Worm (Caenorhabditis elegans) whole organism, L1 larva: ENCODE data around the gene C05E4.7.

Experiments used
- ama-1 ChIP-seq: fragments of 150-350 bp; optimal IDR thresholded peaks from 2 replicates; lab custom pipeline; 2014
- ceh-8 ChIP-seq: fragments of 200-800 bp; sonication (Bioruptor generic); optimal IDR thresholded peaks from 2 replicates; lab custom pipeline; 2018; ENCODE audit warnings: mild to moderate bottlenecking, missing genetic modification characterization, moderate library complexity, missing compliant biosample characterization
- egl-27 ChIP-seq, 2 experiments: fragments of 150-350 bp in 1 of 2; sonication (generic microtip); optimal IDR thresholded peaks; 3 replicates each; lab custom pipeline; 2017 to 2018; ENCODE audit warnings: missing biosample characterization in 2 of 2, missing genetic modification characterization in 2 of 2, missing genetic modification reagents in 2 of 2
- elt-3 ChIP-seq, 6 experiments: fragments of 150-350 bp in 1 of 6; sonication (generic microtip); optimal IDR thresholded peaks; 2 replicates each; lab custom pipeline; 2017 to 2018; ENCODE audit warnings: missing biosample characterization in 6 of 6, missing genetic modification characterization in 6 of 6, inconsistent platforms in 1 of 6
- fkh-10 ChIP-seq: sonication (generic microtip); optimal IDR thresholded peaks from 2 replicates; lab custom pipeline; 2017; ENCODE audit warnings: missing biosample characterization, missing genetic modification reagents, missing genetic modification characterization
- lin-14 ChIP-seq: fragments of 200-800 bp; sonication (Bioruptor generic); optimal IDR thresholded peaks from 2 replicates; lab custom pipeline; 2018; ENCODE audit warnings: mild to moderate bottlenecking, missing genetic modification characterization, moderate library complexity, missing compliant biosample characterization
- lin-15B ChIP-seq: fragments of 150-350 bp; sonication (generic microtip); optimal IDR thresholded peaks from 3 replicates; lab custom pipeline; 2014; ENCODE audit warnings: missing biosample characterization, missing genetic modification characterization
- nhr-12 ChIP-seq: sonication (generic microtip); optimal IDR thresholded peaks from 2 replicates; lab custom pipeline; 2017; ENCODE audit warnings: missing biosample characterization, missing genetic modification characterization
- pqm-1 ChIP-seq: sonication (generic microtip); optimal IDR thresholded peaks from 3 replicates; lab custom pipeline; 2017; ENCODE audit warnings: missing biosample characterization, missing genetic modification characterization
- snpc-4 ChIP-seq: fragments of 150-350 bp; optimal IDR thresholded peaks from 2 replicates; lab custom pipeline; 2014; ENCODE audit warnings: missing biosample characterization, missing genetic modification characterization
- unc-62 ChIP-seq: fragments of 150-350 bp; optimal IDR thresholded peaks from 2 replicates; lab custom pipeline; 2014; ENCODE audit warnings: missing biosample characterization, missing genetic modification reagents, missing genetic modification characterization
- xbp-1 ChIP-seq: sonication (generic microtip); optimal IDR thresholded peaks from 2 replicates; lab custom pipeline; 2016; ENCODE audit warnings: missing genetic modification characterization, missing compliant biosample characterization
- ztf-4 ChIP-seq: fragments of 150-350 bp; optimal IDR thresholded peaks from 2 replicates; lab custom pipeline; 2014; ENCODE audit warnings: missing biosample characterization, missing genetic modification characterization

ce11 chrV:741820-742219 is at the start of gene C05E4.7:
- no peak for TF ChIP-seq egl-27 (tag; optimal IDR thresholded peaks at IDR 0.05; lab: Kevin White, UChicago)
- no peak for TF ChIP-seq ztf-4 (tag; lab: Kevin White, UChicago)
- TF ChIP-seq ceh-8: no peak
- TF ChIP-seq pqm-1 (tag; lab: Kevin White, UChicago): no peak
- no peak for TF ChIP-seq xbp-1 (tag; lab: Kevin White, UChicago)
- TF ChIP-seq ama-1 (lab: Kevin White, UChicago): no peak
- no peak for TF ChIP-seq lin-14 (GFP tag; lab: Kevin White, UChicago)
- no peak for TF ChIP-seq fkh-10 (GFP tag; lab: Kevin White, UChicago)
- TF ChIP-seq elt-3 (tag; optimal IDR thresholded peaks at IDR 0.05; lab: Kevin White, UChicago): no peak
- no peak for TF ChIP-seq lin-15B (tag; lab: Kevin White, UChicago)
- TF ChIP-seq unc-62 (GFP tag; lab: Kevin White, UChicago): no peak
- no peak for TF ChIP-seq nhr-12 (tag; lab: Kevin White, UChicago)
- TF ChIP-seq snpc-4 (tag; lab: Kevin White, UChicago): no peak
